Fruit fly (Drosophila melanogaster): ENCODE measurements around the gene TwdlY.

The TwdlY gene

DNA sequence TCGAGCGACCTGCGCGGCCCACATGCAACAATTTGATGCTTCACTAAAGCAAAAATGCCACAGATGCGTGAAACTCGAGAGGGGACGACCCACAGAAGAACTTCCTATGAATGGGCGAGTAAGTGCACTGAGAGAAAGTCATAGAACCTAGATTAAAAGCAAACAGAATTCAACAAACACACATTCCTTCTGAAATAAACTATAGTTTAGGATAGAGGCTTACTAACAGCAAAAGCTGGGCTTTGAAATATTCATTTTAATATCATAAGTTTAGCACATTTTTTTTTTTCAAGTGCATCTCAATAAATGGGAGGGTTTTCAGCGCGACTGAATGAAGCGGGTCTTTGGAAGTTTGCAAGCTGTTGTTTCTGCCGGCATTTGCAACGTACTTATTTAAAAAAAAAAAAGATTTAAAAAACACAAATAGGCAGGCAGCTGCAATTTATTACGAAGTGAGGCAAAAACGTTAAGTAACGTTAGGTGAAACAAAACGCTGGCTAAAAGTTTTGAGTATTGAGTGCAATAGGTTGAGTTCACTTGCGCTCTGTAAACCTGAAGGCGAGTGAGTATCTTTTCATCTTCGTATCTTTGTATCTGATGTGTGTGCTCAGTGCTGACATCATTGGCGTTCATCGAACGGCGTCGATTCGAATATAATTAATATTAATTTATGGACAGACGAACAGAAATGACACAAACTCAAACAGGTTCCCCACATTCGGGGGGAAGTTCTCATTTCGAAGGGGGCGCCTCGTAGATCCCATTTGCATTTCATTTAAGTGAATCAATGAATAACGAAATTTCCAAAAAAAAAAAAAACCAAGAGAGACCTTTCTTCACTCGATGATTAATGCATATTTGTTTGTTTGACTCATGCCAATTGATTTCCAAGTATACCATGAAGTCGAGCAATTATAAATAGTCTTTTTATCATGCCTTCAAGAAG, 38.4 kb downstream of the TwdlY start (continued):
- TF ChIP-seq pho (GFP tag; optimal IDR thresholded peaks at IDR 0.05) (no peak), CG1602 (GFP tag; optimal IDR thresholded peaks at IDR 0.05) (peak; percentile 46), CG34376 (GFP tag; optimal IDR thresholded peaks at IDR 0.05) (no peak), CG9727 (GFP tag; optimal IDR thresholded peaks at IDR 0.05) (peak; percentile 71), cwo (GFP tag; optimal IDR thresholded peaks at IDR 0.05) (no peak), gfzf (GFP tag; optimal IDR thresholded peaks at IDR 0.05) (no peak), ranshi (GFP tag; IDR thresholded peaks at IDR 0.05) (peak; percentile 58; the same call in 1 of the 2 replicates), Ssrp (tag; optimal IDR thresholded peaks at IDR 0.05) (peak; percentile 24), CG1529 (GFP tag; optimal IDR thresholded peaks at IDR 0.05) (no peak), CG3281 (GFP tag; optimal IDR thresholded peaks at IDR 0.05) (no peak), Doc2 (GFP tag; IDR thresholded peaks at IDR 0.05) (no peak), CG33557 (GFP tag; optimal IDR thresholded peaks at IDR 0.05) (no peak), salm (tag; optimal IDR thresholded peaks at IDR 0.05) (no peak), CG12659 (GFP tag; optimal IDR thresholded peaks at IDR 0.05) (no peak), lola (GFP tag; optimal IDR thresholded peaks at IDR 0.05) (peak in 1 of 3 experiments; percentile 32), wor (GFP tag; IDR thresholded peaks at IDR 0.05) (0 out of 2 replicates have a peak, but pooled peaks have one; percentile 13), kni (GFP tag; optimal IDR thresholded peaks at IDR 0.05) (no peak), HLH54F (GFP tag; optimal IDR thresholded peaks at IDR 0.05) (no peak), Opbp (GFP tag; IDR thresholded peaks at IDR 0.05; ENCODE audit: partially characterized antibody) (no peak), caup (GFP tag; optimal IDR thresholded peaks at IDR 0.05; ENCODE audit: severe bottlenecking) (no peak), CG13894 (tag; optimal IDR thresholded peaks at IDR 0.05) (no peak), Gsc (GFP tag; IDR thresholded peaks at IDR 0.05) (no peak), Dll (GFP tag; IDR thresholded peaks at IDR 0.05; ENCODE audit: partially characterized antibody) (no peak), NC2β (GFP tag; optimal IDR thresholded peaks at IDR 0.05) (peak; percentile 12), CG18764 (GFP tag; optimal IDR thresholded peaks at IDR 0.05) (peak; percentile 31), sr (GFP tag; IDR thresholded peaks at IDR 0.05) (no peak), lilli (GFP tag; optimal IDR thresholded peaks at IDR 0.05) (peak; percentile 42), trh (GFP tag; optimal IDR thresholded peaks at IDR 0.05) (no peak), Aef1 (GFP tag; IDR thresholded peaks at IDR 0.05) (peak; percentile 35; the same call in 2 of the 3 replicates), CG15514 (GFP tag; optimal IDR thresholded peaks at IDR 0.05) (no peak), trem (tag; optimal IDR thresholded peaks at IDR 0.05) (peak; percentile 9), CG9817 (tag; optimal IDR thresholded peaks at IDR 0.05) (no peak), CG9876 (GFP tag; optimal IDR thresholded peaks at IDR 0.05) (no peak), Nf-YC (tag; optimal IDR thresholded peaks at IDR 0.05) (no peak), tll (GFP tag; optimal IDR thresholded peaks at IDR 0.05) (no peak), Camta (GFP tag; optimal IDR thresholded peaks at IDR 0.05) (peak; percentile 58), Drgx (GFP tag; IDR thresholded peaks at IDR 0.05) (peak; percentile 81), CG3726 (GFP tag; IDR thresholded peaks at IDR 0.05) (peak; percentile 61; the same call in 1 of the 3 replicates), CG14965 (GFP tag; optimal IDR thresholded peaks at IDR 0.05; ENCODE audit: borderline replicate concordance) (no peak), H2.0 (GFP tag; IDR thresholded peaks at IDR 0.05) (peak; percentile 53; the same call in 1 of the 2 replicates), dysf (GFP tag; IDR thresholded peaks at IDR 0.05) (peak; percentile 73; the same call in 2 of the 3 replicates), CG43689 (GFP tag; IDR thresholded peaks at IDR 0.05) (no peak), h (optimal IDR thresholded peaks at IDR 0.05) (no peak), cato (GFP tag; optimal IDR thresholded peaks at IDR 0.05; ENCODE audit: borderline replicate concordance) (peak; percentile 25), ttk (GFP tag; IDR thresholded peaks at IDR 0.05) (peak; percentile 72), CG9215 (GFP tag; IDR thresholded peaks at IDR 0.05) (peak; percentile 39; the same call in 1 of the 2 replicates), CG10462 (GFP tag; optimal IDR thresholded peaks at IDR 0.05) (no peak), Hr39 (optimal IDR thresholded peaks at IDR 0.05) (no peak), CG8478 (optimal IDR thresholded peaks at IDR 0.05) (no peak)

Data from whole organism, embryonic.